Fruit fly (Drosophila melanogaster) whole organism, prepupa: ENCODE results near the gene prd1.

Experiments
- CG10631 ChIP-seq: fragments of 200-800 bp; sonication (Bioruptor generic); optimal IDR thresholded peaks from 2 replicates; lab custom pipeline; 2016; ENCODE audit warnings: missing biosample characterization, missing genetic modification characterization
- CG10669 ChIP-seq: fragments of 200-800 bp; sonication (Bioruptor generic); optimal IDR thresholded peaks from 3 replicates; lab custom pipeline; 2018; ENCODE audit warnings: missing biosample characterization, mild to moderate bottlenecking, missing genetic modification characterization, moderate library complexity
- CG11294 ChIP-seq: fragments of 200-800 bp; sonication (Bioruptor generic); IDR thresholded peaks from 2 replicates; pipeline ENCODE4 v1.3.6; 2022; ENCODE audit warnings: missing biosample characterization, missing genetic modification characterization
- CG11902 ChIP-seq: fragments of 200-800 bp; sonication (Bioruptor generic); optimal IDR thresholded peaks from 3 replicates; lab custom pipeline; 2016; ENCODE audit warnings: missing biosample characterization, missing genetic modification characterization
- CG15336 ChIP-seq: fragments of 200-800 bp; sonication (Bioruptor generic); IDR thresholded peaks from 2 replicates; pipeline ENCODE4 v1.3.6; 2022; ENCODE audit warnings: missing biosample characterization, missing genetic modification characterization
- CG16779 ChIP-seq: fragments of 200-800 bp; sonication (Bioruptor generic); optimal IDR thresholded peaks from 3 replicates; lab custom pipeline; 2017; ENCODE audit warnings: missing biosample characterization, mild to moderate bottlenecking, missing genetic modification characterization
- CG3032 ChIP-seq: fragments of 200-800 bp; optimal IDR thresholded peaks from 2 replicates; lab custom pipeline; 2019; ENCODE audit warnings: missing biosample characterization, mild to moderate bottlenecking, missing genetic modification characterization, moderate library complexity
- CG32006 ChIP-seq: fragments of 200-800 bp; sonication (Bioruptor generic); optimal IDR thresholded peaks from 3 replicates; lab custom pipeline; 2017; ENCODE audit warnings: missing biosample characterization, mild to moderate bottlenecking, missing genetic modification characterization
- CG34406 ChIP-seq: fragments of 200-800 bp; sonication (Bioruptor generic); optimal IDR thresholded peaks from 3 replicates; lab custom pipeline; 2016; ENCODE audit warnings: missing biosample characterization, missing genetic modification characterization
- CG3919 ChIP-seq: fragments of 200-800 bp; sonication (Bioruptor generic); optimal IDR thresholded peaks from 3 replicates; lab custom pipeline; 2016; ENCODE audit warnings: missing biosample characterization, missing genetic modification characterization
- CG4318 ChIP-seq: fragments of 200-800 bp; sonication (Bioruptor generic); optimal IDR thresholded peaks from 3 replicates; lab custom pipeline; 2017; ENCODE audit warnings: missing biosample characterization, mild to moderate bottlenecking, missing genetic modification characterization
- CG6163 ChIP-seq: fragments of 200-800 bp; sonication (Bioruptor generic); IDR thresholded peaks from 3 replicates; pipeline ENCODE4 v1.3.6; 2022; ENCODE audit warnings: missing biosample characterization, missing genetic modification characterization
- CG6792 ChIP-seq: fragments of 200-800 bp; sonication (Bioruptor generic); optimal IDR thresholded peaks from 3 replicates; lab custom pipeline; 2016; ENCODE audit warnings: missing biosample characterization, missing genetic modification characterization
- CG6854 ChIP-seq: fragments of 200-800 bp; sonication (Bioruptor generic); optimal IDR thresholded peaks from 2 replicates; lab custom pipeline; 2017; ENCODE audit warnings: missing biosample characterization, mild to moderate bottlenecking, missing genetic modification characterization
- CG7368 ChIP-seq: fragments of 200-800 bp; sonication (Bioruptor generic); optimal IDR thresholded peaks from 3 replicates; lab custom pipeline; 2016; ENCODE audit warnings: missing biosample characterization, missing genetic modification characterization
- CG8119 ChIP-seq: fragments of 200-800 bp; sonication (Bioruptor generic); IDR thresholded peaks from 3 replicates; pipeline ENCODE4 v1.3.6; 2022; ENCODE audit warnings: missing biosample characterization, missing genetic modification characterization
- CG8319 ChIP-seq: fragments of 200-800 bp; sonication (Bioruptor generic); optimal IDR thresholded peaks from 3 replicates; lab custom pipeline; 2016; ENCODE audit warnings: missing biosample characterization, missing genetic modification characterization
- CG9139 ChIP-seq: fragments of 200-800 bp; sonication (Bioruptor generic); optimal IDR thresholded peaks from 3 replicates; lab custom pipeline; 2017; ENCODE audit warnings: missing biosample characterization, mild to moderate bottlenecking, missing genetic modification characterization
- Eip78C ChIP-seq: fragments of 200-800 bp; sonication (Bioruptor generic); peaks from one replicate; lab custom pipeline; 2016; ENCODE audit warnings: missing biosample characterization, missing genetic modification characterization
- Eip93F ChIP-seq: fragments of 200-800 bp; sonication (Bioruptor generic); optimal IDR thresholded peaks from 2 replicates; lab custom pipeline; 2016; ENCODE audit warnings: missing biosample characterization, mild to moderate bottlenecking, missing genetic modification characterization
- Hr39 ChIP-seq: fragments of 200-800 bp; sonication (Bioruptor generic); optimal IDR thresholded peaks from 2 replicates; lab custom pipeline; 2016; ENCODE audit warnings: missing biosample characterization, missing genetic modification characterization
- Hr4 ChIP-seq: fragments of 200-800 bp; sonication (Bioruptor generic); optimal IDR thresholded peaks from 3 replicates; lab custom pipeline; 2016; ENCODE audit warnings: missing biosample characterization, missing genetic modification characterization
- Lpt ChIP-seq: fragments of 200-800 bp; sonication (Bioruptor generic); optimal IDR thresholded peaks from 3 replicates; lab custom pipeline; 2016; ENCODE audit warnings: missing biosample characterization, missing genetic modification characterization
- Met ChIP-seq: fragments of 200-800 bp; sonication (Bioruptor generic); optimal IDR thresholded peaks from 3 replicates; lab custom pipeline; 2016; ENCODE audit warnings: missing biosample characterization, missing genetic modification characterization
- OdsH ChIP-seq: fragments of 200-800 bp; sonication (Bioruptor generic); optimal IDR thresholded peaks from 3 replicates; lab custom pipeline; 2016; ENCODE audit warnings: missing biosample characterization, missing genetic modification characterization
- Smox ChIP-seq: fragments of 200-800 bp; sonication (Bioruptor generic); optimal IDR thresholded peaks from 3 replicates; lab custom pipeline; 2016; ENCODE audit warnings: missing biosample characterization, missing genetic modification characterization
- Sox102F ChIP-seq: fragments of 200-800 bp; sonication (Bioruptor generic); optimal IDR thresholded peaks from 2 replicates; lab custom pipeline; 2016; ENCODE audit warnings: missing biosample characterization, mild to moderate bottlenecking, missing genetic modification characterization
- Sox15 ChIP-seq: fragments of 200-800 bp; sonication (Bioruptor generic); optimal IDR thresholded peaks from 3 replicates; lab custom pipeline; 2016; ENCODE audit warnings: missing biosample characterization, missing genetic modification characterization
- acj6 ChIP-seq: fragments of 200-800 bp; sonication (Bioruptor generic); optimal IDR thresholded peaks from 3 replicates; lab custom pipeline; 2016; ENCODE audit warnings: missing biosample characterization, missing genetic modification characterization
- dac ChIP-seq: fragments of 200-800 bp; sonication (Bioruptor generic); optimal IDR thresholded peaks from 2 replicates; lab custom pipeline; 2017; ENCODE audit warnings: missing biosample characterization, mild to moderate bottlenecking, missing genetic modification characterization
- dsx ChIP-seq: fragments of 200-800 bp; optimal IDR thresholded peaks from 3 replicates; lab custom pipeline; 2019; ENCODE audit warnings: missing biosample characterization, mild to moderate bottlenecking, missing genetic modification characterization, moderate library complexity; ENCODE audit not compliant: poor library complexity, severe bottlenecking
- eg ChIP-seq: fragments of 200-800 bp; sonication (Bioruptor generic); IDR thresholded peaks from 3 replicates; pipeline ENCODE4 v1.3.6; 2022; ENCODE audit warnings: missing biosample characterization, missing genetic modification characterization
- esn ChIP-seq: fragments of 200-800 bp; sonication (Bioruptor generic); optimal IDR thresholded peaks from 2 replicates; lab custom pipeline; 2016; ENCODE audit warnings: missing biosample characterization, mild to moderate bottlenecking, missing genetic modification characterization, moderate library complexity
- fd59A ChIP-seq: fragments of 200-800 bp; sonication (Bioruptor generic); optimal IDR thresholded peaks from 2 replicates; lab custom pipeline; 2017; ENCODE audit warnings: missing biosample characterization, mild to moderate bottlenecking, missing genetic modification characterization, missing genetic modification reagents
- fd85E ChIP-seq: fragments of 200-800 bp; sonication (Bioruptor generic); optimal IDR thresholded peaks from 3 replicates; lab custom pipeline; 2016; ENCODE audit warnings: missing biosample characterization, missing genetic modification characterization
- lz ChIP-seq: fragments of 200-800 bp; sonication (Bioruptor generic); optimal IDR thresholded peaks from 3 replicates; lab custom pipeline; 2016; ENCODE audit warnings: missing biosample characterization, missing genetic modification characterization
- pdm3 ChIP-seq: fragments of 200-800 bp; sonication (Bioruptor generic); optimal IDR thresholded peaks from 3 replicates; lab custom pipeline; 2016; ENCODE audit warnings: missing biosample characterization, missing genetic modification characterization
- salr ChIP-seq, 2 experiments: fragments of 200-800 bp; sonication (Bioruptor generic); optimal IDR thresholded peaks; 3 replicates each; lab custom pipeline; 2016 to 2018; ENCODE audit warnings: missing biosample characterization in 2 of 2, missing genetic modification characterization in 2 of 2, mild to moderate bottlenecking in 1 of 2
- ss ChIP-seq, 2 experiments: fragments of 200-800 bp; sonication (Bioruptor generic); optimal IDR thresholded peaks; 2 replicates in 1 of 2; 3 replicates in 1 of 2; lab custom pipeline; 2017 to 2018; ENCODE audit warnings: mild to moderate bottlenecking in 2 of 2, missing biosample characterization in 2 of 2, missing genetic modification characterization in 2 of 2, moderate library complexity in 1 of 2
- svp ChIP-seq: fragments of 200-800 bp; sonication (Bioruptor generic); peaks from one replicate; lab custom pipeline; 2016; ENCODE audit warnings: missing biosample characterization, missing genetic modification characterization

Gene prd1

dm6 chr3R:11778012-11778865 is 8.6 kb downstream of the prd1 start (continued):
- TF ChIP-seq pdm3 (GFP tag; lab: Kevin White, UChicago) (peak; percentile 46), CG8119 (GFP tag; lab: Robert Waterston, UW) (peak; percentile 48), Met (GFP tag; lab: Kevin White, UChicago) (peak; percentile 54), Eip93F (peak; percentile 28), Sox15 (peak; percentile 77), esn (GFP tag; lab: Kevin White, UChicago) (peak; percentile 63), fd85E (GFP tag; lab: Kevin White, UChicago) (no peak), acj6 (peak; percentile 71), CG6854 (GFP tag; lab: Kevin White, UChicago) (peak; percentile 81), CG8319 (GFP tag; lab: Kevin White, UChicago) (peak; percentile 39), CG11902 (GFP tag; lab: Kevin White, UChicago) (peak; percentile 47), ss (GFP tag; optimal IDR thresholded peaks at IDR 0.05; lab: Kevin White, UChicago) (peak; percentile 30 to 70), CG16779 (tag; lab: Kevin White, UChicago) (peak; percentile 12), CG10631 (GFP tag; lab: Kevin White, UChicago) (peak; percentile 68), CG4318 (GFP tag; lab: Kevin White, UChicago) (peak; percentile 79), CG10669 (GFP tag; lab: Kevin White, UChicago) (peak; percentile 7), Sox102F (GFP tag; lab: Kevin White, UChicago) (peak; percentile 52), CG3919 (peak; percentile 65), CG9139 (GFP tag; lab: Kevin White, UChicago) (peak; percentile 63), dsx (GFP tag; lab: Kevin White, UChicago) (peak; percentile 58), CG6163 (GFP tag; lab: Robert Waterston, UW) (peak; percentile 73), Hr4 (GFP tag; lab: Kevin White, UChicago) (peak; percentile 67), svp (GFP tag; lab: Kevin White, UChicago) (peak; percentile 81), OdsH (GFP tag; lab: Kevin White, UChicago) (peak; percentile 78), CG7368 (GFP tag; lab: Kevin White, UChicago) (no peak), CG34406 (GFP tag; lab: Kevin White, UChicago) (peak; percentile 61), CG11294 (no peak; the same call in 1 of the 2 replicates), Smox (GFP tag; lab: Kevin White, UChicago) (peak; percentile 38), lz (peak; percentile 16)

dm6 chr3R:11777058-11777457 is 9.8 kb downstream of the prd1 start:
- TF ChIP-seq CG6792 (GFP tag; lab: Kevin White, UChicago) (no peak), dac (GFP tag; lab: Kevin White, UChicago) (no peak), CG32006 (GFP tag; lab: Kevin White, UChicago) (peak; percentile 19), Hr39 (GFP tag; lab: Kevin White, UChicago) (no peak), CG7368 (GFP tag; lab: Kevin White, UChicago) (no peak), CG9139 (GFP tag; lab: Kevin White, UChicago) (no peak), CG10669 (GFP tag; lab: Kevin White, UChicago) (no peak), Eip78C (GFP tag; lab: Kevin White, UChicago) (peak; percentile 50), eg (GFP tag; lab: Robert Waterston, UW) (peak; percentile 41; the same call in 1 of the 3 replicates), CG15336 (GFP tag; lab: Robert Waterston, UW) (no peak), fd59A (GFP tag; lab: Kevin White, UChicago) (no peak), svp (GFP tag; lab: Kevin White, UChicago) (peak; percentile 57), dsx (GFP tag; lab: Kevin White, UChicago) (peak; percentile 59), CG6163 (GFP tag; lab: Robert Waterston, UW) (no peak), Lpt (peak; percentile 17), salr (GFP tag; optimal IDR thresholded peaks at IDR 0.05; lab: Kevin White, UChicago) (peak in 1 of 2 experiments; percentile 9), CG3032 (tag; lab: Kevin White, UChicago) (no peak)
